Fruit fly (Drosophila melanogaster): ENCODE results near the gene CG10600.

- no peak for TF ChIP-seq Dll (optimal IDR thresholded peaks at IDR 0.05)
- TF ChIP-seq CG8478 (optimal IDR thresholded peaks at IDR 0.05), result no peak
- TF ChIP-seq pan (optimal IDR thresholded peaks at IDR 0.05), result no peak
These were observed 28.3 kb upstream of the CG10600 start for dm6 chr2L:18867815-18868214.
